Worm (Caenorhabditis elegans): ENCODE data around the gene F44D12.16.

DNA sequence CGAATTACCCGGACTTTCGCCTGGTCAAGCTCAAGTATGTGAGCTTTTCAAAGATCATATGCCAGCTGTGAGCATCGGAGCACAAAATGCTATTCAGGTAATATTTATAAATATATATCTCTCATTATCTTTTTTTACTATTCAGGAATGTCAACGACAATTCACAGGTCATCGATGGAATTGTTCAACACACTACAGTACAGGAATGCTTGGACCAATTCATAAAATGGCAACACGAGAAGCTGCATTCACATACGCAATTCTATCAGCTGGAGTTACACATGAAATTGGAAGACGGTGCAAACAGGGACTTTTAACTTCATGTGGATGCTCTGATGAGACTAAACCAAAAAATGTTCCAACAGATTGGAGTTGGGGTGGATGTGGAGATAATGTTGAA is 39.4 kb downstream of the F44D12.16 start:
- TF ChIP-seq ztf-11 (tag; optimal IDR thresholded peaks at IDR 0.05) (no peak), egl-27 (tag; optimal IDR thresholded peaks at IDR 0.05) (no peak), snpc-4 (tag; optimal IDR thresholded peaks at IDR 0.05) (no peak)

Data from whole organism, L1 larva.